Worm (Caenorhabditis elegans): ENCODE data around the gene C12D8.9.

C12D8.9 gene

ce11 chrV:10202340-10202739 is 40.7 kb downstream of the C12D8.9 start:
- TF ChIP-seq unc-62 (GFP tag; optimal IDR thresholded peaks at IDR 0.05), result no peak

- no peak for TF ChIP-seq unc-62 (GFP tag; optimal IDR thresholded peaks at IDR 0.05)
These were observed 41.1 kb downstream of the C12D8.9 start, which contains the start of gene ZK856.7 for ce11 chrV:10201913-10202312. Gene ZK856.7, plus strand, starts transcription at chrV:10202098.

ce11 chrV:10198386-10198785 is 44.6 kb downstream of the C12D8.9 start, which contains the start of gene ZK856.6:
Gene ZK856.6, plus strand, starts transcription at chrV:10198686.
- TF ChIP-seq unc-62 (GFP tag; optimal IDR thresholded peaks at IDR 0.05), result no peak

Data from whole organism, dauer.